Worm (Caenorhabditis elegans) whole organism, mixed stage, embryonic: ENCODE data around the gene pus-1.

Experiments used
- M03D4.4 ChIP-seq: sonication (generic microtip); optimal IDR thresholded peaks from 2 replicates; lab custom pipeline; 2017; ENCODE audit warnings: mild to moderate bottlenecking, missing genetic modification characterization, missing compliant biosample characterization
- bed-3 ChIP-seq: fragments of 200-800 bp; sonication (Bioruptor generic); optimal IDR thresholded peaks from 3 replicates; lab custom pipeline; 2018; ENCODE audit warnings: mild to moderate bottlenecking, missing genetic modification characterization, moderate library complexity, missing compliant biosample characterization
- blmp-1 ChIP-seq: fragments of 150-350 bp; optimal IDR thresholded peaks from 2 replicates; lab custom pipeline; 2014; ENCODE audit warnings: missing biosample characterization, missing genetic modification characterization
- ceh-39 ChIP-seq: fragments of 150-350 bp; optimal IDR thresholded peaks from 2 replicates; lab custom pipeline; 2014; ENCODE audit warnings: missing biosample characterization, missing genetic modification characterization
- ceh-43 ChIP-seq: fragments of 200-800 bp; sonication (Bioruptor generic); optimal IDR thresholded peaks from 2 replicates; lab custom pipeline; 2018; ENCODE audit warnings: mild to moderate bottlenecking, missing genetic modification characterization, moderate library complexity, missing compliant biosample characterization
- ceh-83 ChIP-seq: fragments of 200-800 bp; sonication (Bioruptor generic); optimal IDR thresholded peaks from 2 replicates; lab custom pipeline; 2018; ENCODE audit warnings: mild to moderate bottlenecking, missing genetic modification characterization, missing compliant biosample characterization
- ces-1 ChIP-seq: fragments of 150-350 bp; optimal IDR thresholded peaks from 2 replicates; lab custom pipeline; 2014; ENCODE audit warnings: missing biosample characterization, missing genetic modification reagents, missing genetic modification characterization
- cnd-1 ChIP-seq: fragments of 200-800 bp; sonication (Bioruptor generic); optimal IDR thresholded peaks from 2 replicates; lab custom pipeline; 2018; ENCODE audit warnings: mild to moderate bottlenecking, missing genetic modification characterization, missing compliant biosample characterization
- drap-1 ChIP-seq: fragments of 200-800 bp; sonication (Bioruptor generic); optimal IDR thresholded peaks from 3 replicates; lab custom pipeline; 2018; ENCODE audit warnings: mild to moderate bottlenecking, missing genetic modification characterization, missing compliant biosample characterization
- elt-3 ChIP-seq: fragments of 150-350 bp; optimal IDR thresholded peaks from 2 replicates; lab custom pipeline; 2014; ENCODE audit warnings: missing biosample characterization, missing genetic modification characterization
- flh-1 ChIP-seq: fragments of 200-800 bp; sonication (Bioruptor generic); optimal IDR thresholded peaks from 2 replicates; lab custom pipeline; 2018; ENCODE audit warnings: mild to moderate bottlenecking, missing genetic modification characterization, moderate library complexity, missing compliant biosample characterization
- ham-2 ChIP-seq: fragments of 200-800 bp; sonication (Bioruptor generic); optimal IDR thresholded peaks from 2 replicates; lab custom pipeline; 2018; ENCODE audit warnings: mild to moderate bottlenecking, missing genetic modification characterization, missing compliant biosample characterization
- hlh-1 ChIP-seq: fragments of 150-350 bp; optimal IDR thresholded peaks from 2 replicates; lab custom pipeline; 2014; ENCODE audit warnings: missing biosample characterization, missing genetic modification reagents, missing genetic modification characterization
- lin-13 ChIP-seq: fragments of 150-350 bp; optimal IDR thresholded peaks from 2 replicates; lab custom pipeline; 2014; ENCODE audit warnings: missing biosample characterization, missing genetic modification characterization
- lin-32 ChIP-seq: fragments of 200-800 bp; sonication (Bioruptor generic); optimal IDR thresholded peaks from 2 replicates; lab custom pipeline; 2018; ENCODE audit warnings: mild to moderate bottlenecking, missing genetic modification characterization, missing compliant biosample characterization
- lsy-2 ChIP-seq: fragments of 150-350 bp; optimal IDR thresholded peaks from 2 replicates; lab custom pipeline; 2014; ENCODE audit warnings: missing biosample characterization, missing genetic modification characterization
- mab-5 ChIP-seq: fragments of 150-350 bp; optimal IDR thresholded peaks from 2 replicates; lab custom pipeline; 2014; ENCODE audit warnings: missing biosample characterization, missing genetic modification characterization
- mep-1 ChIP-seq: fragments of 150-350 bp; optimal IDR thresholded peaks from 2 replicates; lab custom pipeline; 2017; ENCODE audit warnings: missing biosample characterization, missing genetic modification reagents, missing genetic modification characterization, inconsistent platforms
- mls-2 ChIP-seq: sonication (generic microtip); optimal IDR thresholded peaks from 2 replicates; lab custom pipeline; 2016; ENCODE audit warnings: mild to moderate bottlenecking, missing genetic modification characterization, moderate library complexity, missing compliant biosample characterization
- nhr-12 ChIP-seq: fragments of 150-350 bp; optimal IDR thresholded peaks from 2 replicates; lab custom pipeline; 2014; ENCODE audit warnings: missing biosample characterization, missing genetic modification characterization
- nhr-2 ChIP-seq: fragments of 150-350 bp; optimal IDR thresholded peaks from 2 replicates; lab custom pipeline; 2014; ENCODE audit warnings: missing biosample characterization, missing genetic modification characterization
- nhr-237 ChIP-seq: fragments of 150-350 bp; optimal IDR thresholded peaks from 2 replicates; lab custom pipeline; 2014; ENCODE audit warnings: missing biosample characterization, missing genetic modification characterization
- nhr-28 ChIP-seq: fragments of 150-350 bp; optimal IDR thresholded peaks from 2 replicates; lab custom pipeline; 2014; ENCODE audit warnings: missing biosample characterization, missing genetic modification characterization
- nhr-76 ChIP-seq: sonication (generic microtip); optimal IDR thresholded peaks from 2 replicates; lab custom pipeline; 2017; ENCODE audit warnings: missing biosample characterization, missing genetic modification characterization
- pha-4 ChIP-seq: fragments of 150-350 bp; optimal IDR thresholded peaks from 2 replicates; lab custom pipeline; 2018; ENCODE audit warnings: missing biosample characterization, missing genetic modification reagents, missing genetic modification characterization
- sem-2 ChIP-seq: fragments of 200-800 bp; sonication (Bioruptor generic); optimal IDR thresholded peaks from 2 replicates; lab custom pipeline; 2018; ENCODE audit warnings: mild to moderate bottlenecking, missing genetic modification characterization, missing compliant biosample characterization
- snpc-4 ChIP-seq: fragments of 150-350 bp; optimal IDR thresholded peaks from 2 replicates; lab custom pipeline; 2014; ENCODE audit warnings: missing biosample characterization, missing genetic modification characterization
- sptf-1 ChIP-seq: sonication (generic microtip); optimal IDR thresholded peaks from 2 replicates; lab custom pipeline; 2017; ENCODE audit warnings: mild to moderate bottlenecking, missing genetic modification characterization, moderate library complexity, missing compliant biosample characterization
- tbx-8 ChIP-seq: fragments of 200-800 bp; sonication (Bioruptor generic); optimal IDR thresholded peaks from 2 replicates; lab custom pipeline; 2018; ENCODE audit warnings: mild to moderate bottlenecking, missing genetic modification characterization, moderate library complexity, missing compliant biosample characterization
- unc-120 ChIP-seq: sonication (generic microtip); optimal IDR thresholded peaks from 2 replicates; lab custom pipeline; 2017; ENCODE audit warnings: missing genetic modification characterization, missing compliant biosample characterization; ENCODE audit not compliant: poor library complexity, severe bottlenecking
- unc-39 ChIP-seq: fragments of 150-350 bp; optimal IDR thresholded peaks from 2 replicates; lab custom pipeline; 2014; ENCODE audit warnings: missing biosample characterization, missing genetic modification characterization
- unc-62 ChIP-seq: fragments of 150-350 bp; optimal IDR thresholded peaks from 2 replicates; lab custom pipeline; 2014; ENCODE audit warnings: missing biosample characterization, missing genetic modification reagents, missing genetic modification characterization
- ztf-11 ChIP-seq: fragments of 150-350 bp; optimal IDR thresholded peaks from 2 replicates; lab custom pipeline; 2014; ENCODE audit warnings: missing biosample characterization, missing genetic modification characterization

pus-1 gene

DNA sequence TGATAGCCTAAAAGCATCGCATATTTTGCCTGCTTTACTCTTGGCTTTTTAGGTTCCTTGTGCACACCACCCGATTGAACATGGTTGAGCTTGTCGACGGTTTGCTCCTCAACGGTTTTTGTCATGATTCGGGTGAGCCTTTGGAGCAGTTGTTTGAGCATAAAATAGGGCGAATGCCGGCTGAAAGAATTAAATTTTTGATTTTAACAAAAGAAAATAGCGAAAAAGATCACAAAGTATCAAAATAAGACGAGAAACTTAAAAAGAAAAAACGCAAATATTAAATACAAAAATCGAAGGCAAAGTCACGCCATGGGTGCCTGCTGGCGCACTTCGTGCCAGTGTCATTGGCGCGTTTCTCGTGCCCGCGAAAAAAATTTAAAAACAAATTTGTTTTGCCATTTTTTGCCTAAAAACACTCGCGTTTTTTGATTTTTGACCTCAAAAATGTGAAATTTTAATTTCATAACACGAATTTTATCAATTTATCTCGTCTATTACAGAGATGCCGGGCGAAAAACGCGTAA lies at the start of gene pus-1, which contains the start of gene ctps-1:
pus-1 (minus strand) TSS at position 125 of the 527 bp plus-strand sequence.
ctps-1 (plus strand) TSS at position 51 of the 527 bp plus-strand sequence.
- TF ChIP-seq lin-13 (tag; lab: Kevin White, UChicago) (peak; percentile 65), snpc-4 (tag; lab: Kevin White, UChicago) (no peak), ceh-39 (no peak), flh-1 (no peak), ceh-43 (GFP tag; lab: Kevin White, UChicago) (no peak), nhr-12 (tag; lab: Kevin White, UChicago) (no peak), ces-1 (peak; percentile 23), lsy-2 (tag; lab: Kevin White, UChicago) (peak; percentile 52), ham-2 (GFP tag; lab: Kevin White, UChicago) (no peak), ztf-11 (tag; lab: Kevin White, UChicago) (no peak), unc-39 (tag; lab: Kevin White, UChicago) (no peak), nhr-28 (tag; lab: Kevin White, UChicago) (no peak), pha-4 (tag; lab: Kevin White, UChicago) (peak; percentile 47), cnd-1 (no peak), sem-2 (GFP tag; lab: Kevin White, UChicago) (no peak), unc-120 (tag; lab: Kevin White, UChicago) (no peak), ceh-83 (GFP tag; lab: Kevin White, UChicago) (no peak), hlh-1 (tag; lab: Kevin White, UChicago) (no peak), blmp-1 (tag; lab: Kevin White, UChicago) (no peak), drap-1 (peak; percentile 30), mls-2 (tag; lab: Kevin White, UChicago) (no peak), bed-3 (no peak), nhr-2 (tag; lab: Kevin White, UChicago) (no peak), tbx-8 (GFP tag; lab: Kevin White, UChicago) (no peak), mep-1 (tag; lab: Kevin White, UChicago) (peak; percentile 15), M03D4.4 (tag; lab: Kevin White, UChicago) (no peak), sptf-1 (no peak), mab-5 (tag; lab: Kevin White, UChicago) (no peak), elt-3 (no peak), unc-62 (GFP tag; lab: Kevin White, UChicago) (no peak), lin-32 (GFP tag; lab: Kevin White, UChicago) (no peak)

DNA sequence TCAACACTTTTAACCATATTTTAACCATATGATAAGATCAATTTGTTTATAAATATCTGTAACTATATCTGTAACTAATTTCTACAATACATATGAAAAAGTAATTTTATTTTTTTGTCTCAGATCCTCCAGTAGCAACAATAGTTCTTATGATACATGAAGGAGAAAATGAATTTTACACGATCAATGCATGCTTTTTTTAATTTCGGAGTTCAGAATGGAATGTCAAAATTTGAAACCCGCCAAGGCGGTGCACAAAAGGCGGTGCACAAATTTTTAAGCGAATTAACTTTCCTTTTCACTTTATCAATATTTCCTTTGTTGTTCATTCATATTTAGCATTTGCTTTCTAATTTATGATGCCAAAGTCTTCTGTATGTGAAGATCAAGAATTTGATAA lies 48.2 kb upstream of the pus-1 start, which contains the start of gene clec-25:
clec-25 (plus strand) TSS at position 301 of the 400 bp plus-strand sequence.
- no peak for TF ChIP-seq sptf-1
- TF ChIP-seq nhr-76 (tag; lab: Kevin White, UChicago): no peak
- no peak for TF ChIP-seq cnd-1
- TF ChIP-seq ham-2 (GFP tag; lab: Kevin White, UChicago): no peak
- TF ChIP-seq elt-3: no peak
- TF ChIP-seq lin-13 (tag; lab: Kevin White, UChicago): no peak
- TF ChIP-seq mls-2 (tag; lab: Kevin White, UChicago): no peak
- no peak for TF ChIP-seq unc-62 (GFP tag; lab: Kevin White, UChicago)
- no peak for TF ChIP-seq ztf-11 (tag; lab: Kevin White, UChicago)
- TF ChIP-seq ceh-39: no peak
- no peak for TF ChIP-seq nhr-28 (tag; lab: Kevin White, UChicago)
- TF ChIP-seq unc-120 (tag; lab: Kevin White, UChicago): no peak
- no peak for TF ChIP-seq ceh-43 (GFP tag; lab: Kevin White, UChicago)
- TF ChIP-seq bed-3: no peak
- no peak for TF ChIP-seq lsy-2 (tag; lab: Kevin White, UChicago)
- TF ChIP-seq unc-39 (tag; lab: Kevin White, UChicago): no peak
- no peak for TF ChIP-seq sem-2 (GFP tag; lab: Kevin White, UChicago)
- no peak for TF ChIP-seq nhr-237
- no peak for TF ChIP-seq drap-1
- TF ChIP-seq hlh-1 (tag; lab: Kevin White, UChicago): no peak

ce11 chrV:16840961-16841360 lies 46.2 kb upstream of the pus-1 start, which contains the start of gene clec-40:
clec-40 (minus strand) TSS chrV:16841061.
- TF ChIP-seq lin-32 (GFP tag; lab: Kevin White, UChicago) (no peak), nhr-2 (tag; lab: Kevin White, UChicago) (no peak), M03D4.4 (tag; lab: Kevin White, UChicago) (no peak), drap-1 (no peak), hlh-1 (tag; lab: Kevin White, UChicago) (no peak), nhr-12 (tag; lab: Kevin White, UChicago) (no peak), cnd-1 (no peak), ceh-43 (GFP tag; lab: Kevin White, UChicago) (no peak), elt-3 (no peak), nhr-237 (no peak), ceh-83 (GFP tag; lab: Kevin White, UChicago) (no peak), snpc-4 (tag; lab: Kevin White, UChicago) (no peak), lin-13 (tag; lab: Kevin White, UChicago) (no peak), sem-2 (GFP tag; lab: Kevin White, UChicago) (no peak)
